Worm (Caenorhabditis elegans): ENCODE measurements around the gene M57.1.

The M57.1 gene

ce11 chrIV:3551777-3552462 is 19.7 kb downstream of the M57.1 start (continued):
- 0 out of 2 replicates have a peak, but pooled peaks have one; percentile 47 for TF ChIP-seq madf-6 (GFP tag; IDR thresholded peaks at IDR 0.05)
- TF ChIP-seq Y79H2A.3 (GFP tag; conservative IDR thresholded peaks at IDR 0.05) = no peak
- TF ChIP-seq hlh-12 (tag; optimal IDR thresholded peaks at IDR 0.05) = peak; percentile 0
- TF ChIP-seq mcd-1 (GFP tag; IDR thresholded peaks at IDR 0.05) = peak; percentile 74
- TF ChIP-seq ztf-25 (GFP tag; IDR thresholded peaks at IDR 0.05) = peak; percentile 59; the same call in 1 of the 2 replicates
- TF ChIP-seq nfyb-1 (GFP tag; IDR thresholded peaks at IDR 0.05) = peak; percentile 82
- no peak for TF ChIP-seq ceh-58 (GFP tag; IDR thresholded peaks at IDR 0.05)
- no peak for TF ChIP-seq ama-1 (optimal IDR thresholded peaks at IDR 0.05)
- TF ChIP-seq ama-1 (GFP tag; optimal IDR thresholded peaks at IDR 0.05) = peak; percentile 54 to 78
- no peak for TF ChIP-seq ccch-3 (GFP tag; optimal IDR thresholded peaks at IDR 0.05)
- TF ChIP-seq tbp1 (GFP tag; optimal IDR thresholded peaks at IDR 0.05) = peak; percentile 96
- TF ChIP-seq snpc-1.1 (tag; optimal IDR thresholded peaks at IDR 0.05; ENCODE audit: insufficient read depth) = peak; percentile 28
- TF ChIP-seq lin-26 (GFP tag; IDR thresholded peaks at IDR 0.05) = peak; percentile 93
- TF ChIP-seq hmg-1.2 (GFP tag; IDR thresholded peaks at IDR 0.05) = peak; percentile 73
- TF ChIP-seq Y53G8AR.9 (GFP tag; conservative IDR thresholded peaks at IDR 0.05) = peak; percentile 58; the same call in 1 of the 2 replicates
- TF ChIP-seq dpl-1 (GFP tag; optimal IDR thresholded peaks at IDR 0.05) = no peak
- TF ChIP-seq B0261.1 (tag; optimal IDR thresholded peaks at IDR 0.05) = peak; percentile 89
- TF ChIP-seq xnd-1 (tag; optimal IDR thresholded peaks at IDR 0.05) = no peak
- TF ChIP-seq madf-8 (GFP tag; conservative IDR thresholded peaks at IDR 0.05) = no peak
- peak; percentile 36 to 72 for TF ChIP-seq rec-8 (tag; optimal IDR thresholded peaks at IDR 0.05)
- TF ChIP-seq attf-5 (GFP tag; optimal IDR thresholded peaks at IDR 0.05) = peak; percentile 32
- TF ChIP-seq ceh-27 (GFP tag; optimal IDR thresholded peaks at IDR 0.05) = peak; percentile 41
- TF ChIP-seq rcor-1 (GFP tag; IDR thresholded peaks at IDR 0.05) = no peak; the same call in 1 of the 2 replicates
- peak; percentile 76 for TF ChIP-seq mxl-1 (tag; optimal IDR thresholded peaks at IDR 0.05)
- TF ChIP-seq snpc-4 (GFP tag; optimal IDR thresholded peaks at IDR 0.05) = peak; percentile 78
- peak in 3 of 4 experiments; percentile 61 to 94 (median 87) for TF ChIP-seq snpc-4 (tag; optimal IDR thresholded peaks at IDR 0.05)
- no peak for TF ChIP-seq lir-1 (GFP tag; conservative IDR thresholded peaks at IDR 0.05)
- TF ChIP-seq madf-10 (tag; optimal IDR thresholded peaks at IDR 0.05) = peak; percentile 52
- TF ChIP-seq dpff-1 (tag; optimal IDR thresholded peaks at IDR 0.05) = no peak
- TF ChIP-seq F10E7.11 (tag; optimal IDR thresholded peaks at IDR 0.05) = no peak

- TF ChIP-seq hrde-1 (tag; optimal IDR thresholded peaks at IDR 0.05; ENCODE audit: borderline replicate concordance) = no peak
- TF ChIP-seq aptf-2 (GFP tag; conservative IDR thresholded peaks at IDR 0.05) = no peak
- no peak for TF ChIP-seq Y56A3A.18 (GFP tag; IDR thresholded peaks at IDR 0.05)
- no peak for TF ChIP-seq attf-3 (GFP tag; conservative IDR thresholded peaks at IDR 0.05)
- no peak for TF ChIP-seq hlh-26 (GFP tag; conservative IDR thresholded peaks at IDR 0.05)
- TF ChIP-seq mes-4 (tag; optimal IDR thresholded peaks at IDR 0.05) = no peak
- no peak for TF ChIP-seq Y67H2A.10 (GFP tag; conservative IDR thresholded peaks at IDR 0.05)
- no peak for TF ChIP-seq aptf-3 (GFP tag; IDR thresholded peaks at IDR 0.05)
- TF ChIP-seq F39B2.1 (GFP tag; IDR thresholded peaks at IDR 0.05) = no peak
- no peak for TF ChIP-seq K11D2.4 (GFP tag; IDR thresholded peaks at IDR 0.05)
- no peak for TF ChIP-seq T07F8.4 (tag; optimal IDR thresholded peaks at IDR 0.05)
- no peak for TF ChIP-seq lin-54 (GFP tag; optimal IDR thresholded peaks at IDR 0.05)
Observed at ce11 chrIV:3552933-3553332, 20.7 kb downstream of the M57.1 start.
